Worm (Caenorhabditis elegans) whole organism, L4 larva: Measurements from ENCODE around the gene gem-1.
A peak's percentile ranks its signal among the peaks of the same experiment; 100 is the strongest.

Experiments
- D1046.2 ChIP-seq: fragments of 200-800 bp; sonication (Bioruptor generic); IDR thresholded peaks from 2 replicates; pipeline ENCODE4 v1.3.6; 2022; ENCODE audit warnings: missing genetic modification characterization, missing compliant biosample characterization
- F10B5.3 ChIP-seq: sonication (generic microtip); optimal IDR thresholded peaks from 2 replicates; lab custom pipeline; 2016; ENCODE audit warnings: mild to moderate bottlenecking, missing genetic modification characterization, missing compliant biosample characterization
- F26F4.8 ChIP-seq: fragments of 200-800 bp; sonication (Bioruptor generic); conservative IDR thresholded peaks from 2 replicates; pipeline ENCODE4 v1.3.6; 2022; ENCODE audit warnings: missing genetic modification characterization, missing compliant biosample characterization
- T20F7.1 ChIP-seq: fragments of 200-800 bp; sonication (Bioruptor generic); optimal IDR thresholded peaks from 2 replicates; lab custom pipeline; 2018; ENCODE audit warnings: mild to moderate bottlenecking, missing genetic modification characterization, missing compliant biosample characterization
- T26A8.4 ChIP-seq: fragments of 200-800 bp; sonication (Bioruptor generic); IDR thresholded peaks from 2 replicates; pipeline ENCODE4 v1.3.6; 2022; ENCODE audit warnings: missing genetic modification characterization, missing compliant biosample characterization
- Y48G9A.11 ChIP-seq: fragments of 200-800 bp; sonication (Bioruptor generic); IDR thresholded peaks from 2 replicates; pipeline ENCODE4 v1.3.6; 2022; ENCODE audit warnings: missing genetic modification reagents, missing genetic modification characterization, missing compliant biosample characterization
- Y75B8A.6 ChIP-seq: fragments of 200-800 bp; sonication (Bioruptor generic); IDR thresholded peaks from 2 replicates; pipeline ENCODE4 v1.3.6; 2022; ENCODE audit warnings: missing genetic modification reagents, missing genetic modification characterization, missing compliant biosample characterization
- ZK337.2 ChIP-seq: fragments of 200-800 bp; sonication (Bioruptor generic); IDR thresholded peaks from 2 replicates; pipeline ENCODE4 v1.3.6; 2022; ENCODE audit warnings: missing genetic modification reagents, missing genetic modification characterization, missing compliant biosample characterization
- ZK546.5 ChIP-seq, 2 experiments: sonication (generic microtip); optimal IDR thresholded peaks; 2 replicates each; lab custom pipeline; 2017; ENCODE audit warnings: missing biosample characterization in 2 of 2, missing genetic modification characterization in 2 of 2
- aha-1 ChIP-seq: fragments of 150-350 bp; peaks from one replicate; lab custom pipeline; 2014; ENCODE audit warnings: missing biosample characterization, missing genetic modification characterization
- attf-4 ChIP-seq: sonication (generic microtip); optimal IDR thresholded peaks from 3 replicates; lab custom pipeline; 2017; ENCODE audit warnings: missing biosample characterization, missing genetic modification characterization
- ceh-28 ChIP-seq: fragments of 150-350 bp; optimal IDR thresholded peaks from 2 replicates; lab custom pipeline; 2014; ENCODE audit warnings: missing biosample characterization, missing genetic modification reagents, missing genetic modification characterization
- daf-16 ChIP-seq, 3 experiments: sonication (generic microtip); optimal IDR thresholded peaks; 2 replicates each; lab custom pipeline; 2016 to 2017; ENCODE audit warnings: missing genetic modification characterization in 3 of 3, missing genetic modification reagents in 3 of 3, mild to moderate bottlenecking in 2 of 3, missing compliant biosample characterization in 2 of 3, missing biosample characterization in 1 of 3, moderate library complexity in 1 of 3
- dmd-6 ChIP-seq: fragments of 200-800 bp; sonication (Bioruptor generic); IDR thresholded peaks from 2 replicates; pipeline ENCODE4 v1.3.6; 2022; ENCODE audit warnings: missing genetic modification reagents, missing genetic modification characterization, missing compliant biosample characterization
- duxl-1 ChIP-seq: sonication (generic microtip); optimal IDR thresholded peaks from 2 replicates; lab custom pipeline; 2016; ENCODE audit warnings: mild to moderate bottlenecking, missing genetic modification characterization, moderate library complexity, missing compliant biosample characterization; ENCODE audit not compliant: poor library complexity
- dve-1 ChIP-seq: sonication (generic microtip); optimal IDR thresholded peaks from 2 replicates; lab custom pipeline; 2017; ENCODE audit warnings: antibody characterized with exemption, mild to moderate bottlenecking, missing genetic modification characterization, missing compliant biosample characterization; ENCODE audit not compliant: insufficient read depth
- egl-27 ChIP-seq: sonication (generic microtip); optimal IDR thresholded peaks from 3 replicates; lab custom pipeline; 2017; ENCODE audit warnings: missing biosample characterization, missing genetic modification reagents, missing genetic modification characterization
- egl-43 ChIP-seq: fragments of 200-800 bp; sonication (Bioruptor generic); IDR thresholded peaks from 2 replicates; pipeline ENCODE4 v1.3.6; 2022; ENCODE audit warnings: missing genetic modification reagents, missing genetic modification characterization, missing compliant biosample characterization
- fkh-10 ChIP-seq: fragments of 150-350 bp; optimal IDR thresholded peaks from 2 replicates; lab custom pipeline; 2014; ENCODE audit warnings: missing biosample characterization, missing genetic modification reagents, missing genetic modification characterization
- fos-1 ChIP-seq: fragments of 150-350 bp; optimal IDR thresholded peaks from 2 replicates; lab custom pipeline; 2014; ENCODE audit warnings: missing biosample characterization, missing genetic modification characterization
- hlh-11 ChIP-seq: fragments of 200-800 bp; sonication (Bioruptor generic); optimal IDR thresholded peaks from 2 replicates; lab custom pipeline; 2018; ENCODE audit warnings: mild to moderate bottlenecking, missing genetic modification characterization, missing compliant biosample characterization
- hmg-1.1 ChIP-seq: fragments of 200-800 bp; sonication (Bioruptor generic); IDR thresholded peaks from 2 replicates; pipeline ENCODE4 v1.3.6; 2022; ENCODE audit warnings: missing genetic modification reagents, missing genetic modification characterization, missing compliant biosample characterization
- lim-7 ChIP-seq: fragments of 200-800 bp; sonication (Bioruptor generic); IDR thresholded peaks from 2 replicates; pipeline ENCODE4 v1.3.6; 2022; ENCODE audit warnings: missing genetic modification characterization, missing compliant biosample characterization
- lin-15B ChIP-seq: fragments of 150-350 bp; sonication (generic microtip); optimal IDR thresholded peaks from 3 replicates; lab custom pipeline; 2014; ENCODE audit warnings: missing biosample characterization, missing genetic modification characterization
- lir-3 ChIP-seq: sonication (generic microtip); optimal IDR thresholded peaks from 2 replicates; lab custom pipeline; 2016; ENCODE audit warnings: mild to moderate bottlenecking, missing genetic modification characterization, missing compliant biosample characterization
- lsy-2 ChIP-seq, 2 experiments: fragments of 150-350 bp in 1 of 2; sonication (generic microtip) in 1 of 2; optimal IDR thresholded peaks; 2 replicates each; lab custom pipeline; 2014 to 2017; ENCODE audit warnings: missing biosample characterization in 2 of 2, missing genetic modification characterization in 2 of 2
- madf-5 ChIP-seq, 2 experiments: fragments of 200-800 bp; sonication (Bioruptor generic); IDR thresholded peaks; 2 replicates each; pipeline ENCODE4 v1.3.6; 2022; ENCODE audit warnings: missing compliant biosample characterization in 2 of 2, missing genetic modification characterization in 2 of 2
- mep-1 ChIP-seq: fragments of 150-350 bp; sonication (generic microtip); optimal IDR thresholded peaks from 3 replicates; lab custom pipeline; 2014; ENCODE audit warnings: missing biosample characterization, missing genetic modification characterization
- mxl-3 ChIP-seq: fragments of 200-800 bp; sonication (Bioruptor generic); optimal IDR thresholded peaks from 2 replicates; lab custom pipeline; 2018; ENCODE audit warnings: mild to moderate bottlenecking, missing genetic modification characterization, missing compliant biosample characterization
- nhr-10 ChIP-seq: fragments of 150-350 bp; optimal IDR thresholded peaks from 2 replicates; lab custom pipeline; 2014; ENCODE audit warnings: missing biosample characterization, missing genetic modification characterization
- nhr-28 ChIP-seq: fragments of 150-350 bp; optimal IDR thresholded peaks from 2 replicates; lab custom pipeline; 2014; ENCODE audit warnings: missing biosample characterization, missing genetic modification characterization
- nhr-41 ChIP-seq: fragments of 200-800 bp; sonication (Bioruptor generic); IDR thresholded peaks from 2 replicates; pipeline ENCODE4 v1.3.6; 2022; ENCODE audit warnings: missing genetic modification reagents, missing genetic modification characterization, missing compliant biosample characterization
- nhr-42 ChIP-seq: fragments of 200-800 bp; sonication (Bioruptor generic); IDR thresholded peaks from 2 replicates; pipeline ENCODE4 v1.3.6; 2022; ENCODE audit warnings: missing genetic modification characterization, missing compliant biosample characterization
- nhr-48 ChIP-seq: sonication (generic microtip); optimal IDR thresholded peaks from 2 replicates; lab custom pipeline; 2016; ENCODE audit warnings: mild to moderate bottlenecking, missing genetic modification characterization, missing compliant biosample characterization
- nhr-77 ChIP-seq: fragments of 150-350 bp; optimal IDR thresholded peaks from 2 replicates; lab custom pipeline; 2014; ENCODE audit warnings: missing biosample characterization, missing genetic modification characterization
- php-3 ChIP-seq: fragments of 200-800 bp; sonication (Bioruptor generic); IDR thresholded peaks from 2 replicates; pipeline ENCODE4 v1.3.6; 2022; ENCODE audit warnings: missing genetic modification reagents, missing genetic modification characterization, missing compliant biosample characterization
- pqm-1 ChIP-seq: sonication (generic microtip); optimal IDR thresholded peaks from 2 replicates; lab custom pipeline; 2017; ENCODE audit warnings: missing biosample characterization, missing genetic modification characterization
- sdz-12 ChIP-seq: fragments of 200-800 bp; sonication (Bioruptor generic); optimal IDR thresholded peaks from 2 replicates; lab custom pipeline; 2018; ENCODE audit warnings: mild to moderate bottlenecking, missing genetic modification characterization, missing compliant biosample characterization
- set-16 ChIP-seq: fragments of 200-800 bp; sonication (Bioruptor generic); IDR thresholded peaks from 2 replicates; pipeline ENCODE4 v1.3.6; 2022; ENCODE audit warnings: missing genetic modification reagents, missing genetic modification characterization, missing compliant biosample characterization
- snpc-4 ChIP-seq: fragments of 150-350 bp; optimal IDR thresholded peaks from 2 replicates; lab custom pipeline; 2014; ENCODE audit warnings: missing biosample characterization, missing genetic modification characterization
- tra-1 ChIP-seq: fragments of 200-800 bp; sonication (Bioruptor generic); IDR thresholded peaks from 2 replicates; pipeline ENCODE4 v1.3.6; 2022; ENCODE audit warnings: missing genetic modification reagents, missing genetic modification characterization, missing compliant biosample characterization
- unc-130 ChIP-seq: sonication (generic microtip); optimal IDR thresholded peaks from 2 replicates; lab custom pipeline; 2016; ENCODE audit warnings: missing genetic modification reagents, missing genetic modification characterization, missing compliant biosample characterization
- unc-39 ChIP-seq: sonication (generic microtip); optimal IDR thresholded peaks from 2 replicates; lab custom pipeline; 2017; ENCODE audit warnings: missing biosample characterization, missing genetic modification characterization
- unc-62 ChIP-seq, 3 experiments: fragments of 150-350 bp in 1 of 3; sonication (generic microtip); optimal IDR thresholded peaks in 2 of 3; peaks in 1 of 3; 1 replicate in 1 of 3; 2 replicates in 2 of 3; lab custom pipeline; 2014 to 2017; ENCODE audit warnings: missing biosample characterization in 3 of 3, missing genetic modification characterization in 3 of 3, missing genetic modification reagents in 3 of 3, missing genotype in 1 of 3
- zfp-2 ChIP-seq: sonication (generic microtip); optimal IDR thresholded peaks from 2 replicates; lab custom pipeline; 2016; ENCODE audit warnings: mild to moderate bottlenecking, missing genetic modification characterization, missing compliant biosample characterization

gem-1 gene

ce11 chrX:13414974-13415373, 38.2 kb upstream of the gem-1 start (continued):
- peak in 1 of 2 experiments; percentile 43 for TF ChIP-seq lsy-2 (tag; optimal IDR thresholded peaks at IDR 0.05; lab: Kevin White, UChicago)
- no peak for TF ChIP-seq F10B5.3 (tag; lab: Kevin White, UChicago)
- no peak for TF ChIP-seq fos-1
- TF ChIP-seq attf-4 (tag; lab: Kevin White, UChicago) = no peak
- no peak; the same call in 1 of the 2 replicates for TF ChIP-seq egl-43 (GFP tag; lab: Robert Waterston, UW)

- TF ChIP-seq nhr-48 (tag; lab: Kevin White, UChicago) (no peak), T26A8.4 (GFP tag; lab: Robert Waterston, UW) (no peak), zfp-2 (no peak), lir-3 (tag; lab: Kevin White, UChicago) (no peak), dve-1 (tag; lab: Kevin White, UChicago) (peak; percentile 18), ZK546.5 (tag; optimal IDR thresholded peaks at IDR 0.05; lab: Kevin White, UChicago) (no peak), unc-62 (GFP tag; optimal IDR thresholded peaks at IDR 0.05 in 1 of 2; lab: Kevin White, UChicago) (no peak), unc-62 (tag; optimal IDR thresholded peaks at IDR 0.05; lab: Kevin White, UChicago) (no peak), set-16 (GFP tag; lab: Robert Waterston, UW) (no peak), nhr-28 (tag; lab: Kevin White, UChicago) (peak; percentile 86), lin-15B (no peak), dmd-6 (GFP tag; lab: Robert Waterston, UW) (peak; percentile 19; the same call in 1 of the 2 replicates), nhr-42 (GFP tag; lab: Robert Waterston, UW) (no peak), fkh-10 (GFP tag; lab: Kevin White, UChicago) (no peak), tra-1 (GFP tag; lab: Robert Waterston, UW) (no peak), pqm-1 (peak; percentile 66), T20F7.1 (GFP tag; lab: Kevin White, UChicago) (no peak), daf-16 (GFP tag; optimal IDR thresholded peaks at IDR 0.05; lab: Kevin White, UChicago) (no peak), daf-16 (tag; optimal IDR thresholded peaks at IDR 0.05; lab: Kevin White, UChicago) (peak; percentile 40)
Observed at ce11 chrX:13412307-13412706, 35.5 kb upstream of the gem-1 start.

ce11 chrX:13411306-13411705, 34.5 kb upstream of the gem-1 start:
- TF ChIP-seq nhr-28 (tag; lab: Kevin White, UChicago) = peak; percentile 67
- peak; percentile 5 for TF ChIP-seq dve-1 (tag; lab: Kevin White, UChicago)
- no peak for TF ChIP-seq Y48G9A.11 (GFP tag; lab: Robert Waterston, UW)

- TF ChIP-seq aha-1 (tag; lab: Kevin White, UChicago) = no peak
- TF ChIP-seq mep-1 (tag; lab: Kevin White, UChicago) = no peak
- no peak for TF ChIP-seq Y48G9A.11 (GFP tag; lab: Robert Waterston, UW)
- no peak for TF ChIP-seq D1046.2
- no peak for TF ChIP-seq nhr-10 (tag; lab: Kevin White, UChicago)
- TF ChIP-seq lir-3 (tag; lab: Kevin White, UChicago) = no peak
- no peak for TF ChIP-seq madf-5 (GFP tag; IDR thresholded peaks at IDR 0.05; lab: Robert Waterston, UW)
- TF ChIP-seq lim-7 (GFP tag; lab: Robert Waterston, UW) = no peak
- TF ChIP-seq egl-27 (tag; lab: Kevin White, UChicago) = no peak
- TF ChIP-seq snpc-4 = no peak
- TF ChIP-seq F26F4.8 (GFP tag; lab: Robert Waterston, UW) = no peak
- TF ChIP-seq hlh-11 (tag; lab: Kevin White, UChicago) = peak; percentile 18
- TF ChIP-seq Y75B8A.6 (GFP tag; lab: Robert Waterston, UW) = no peak
- no peak for TF ChIP-seq ZK337.2
- no peak for TF ChIP-seq duxl-1 (tag; lab: Kevin White, UChicago)
- no peak for TF ChIP-seq nhr-41 (GFP tag; lab: Robert Waterston, UW)
- no peak for TF ChIP-seq nhr-77 (tag; lab: Kevin White, UChicago)
- peak; percentile 15 for TF ChIP-seq dve-1 (tag; lab: Kevin White, UChicago)
- TF ChIP-seq php-3 = no peak
- TF ChIP-seq unc-39 (tag; lab: Kevin White, UChicago) = no peak
- no peak for TF ChIP-seq hmg-1.1 (GFP tag; lab: Robert Waterston, UW)
- no peak for TF ChIP-seq mxl-3 (GFP tag; lab: Kevin White, UChicago)
- no peak for TF ChIP-seq pqm-1
- no peak for TF ChIP-seq unc-130
- TF ChIP-seq daf-16 (GFP tag; optimal IDR thresholded peaks at IDR 0.05; lab: Kevin White, UChicago) = no peak
- peak; percentile 36 for TF ChIP-seq daf-16 (tag; optimal IDR thresholded peaks at IDR 0.05; lab: Kevin White, UChicago)
- TF ChIP-seq lin-15B = no peak
- TF ChIP-seq ceh-28 (tag; lab: Kevin White, UChicago) = no peak
- TF ChIP-seq sdz-12 (GFP tag; lab: Kevin White, UChicago) = no peak
Observed at ce11 chrX:13409543-13409942, 32.8 kb upstream of the gem-1 start, which contains the start of the genes cyp-13B1 and C29F7.1. TSS of gene cyp-13B1 (minus strand) at chrX:13409643. TSS of gene C29F7.1 (plus strand) at chrX:13409936.
